Fruit fly (Drosophila melanogaster): ENCODE results near the gene Keap1.

The Keap1 gene

DNA sequence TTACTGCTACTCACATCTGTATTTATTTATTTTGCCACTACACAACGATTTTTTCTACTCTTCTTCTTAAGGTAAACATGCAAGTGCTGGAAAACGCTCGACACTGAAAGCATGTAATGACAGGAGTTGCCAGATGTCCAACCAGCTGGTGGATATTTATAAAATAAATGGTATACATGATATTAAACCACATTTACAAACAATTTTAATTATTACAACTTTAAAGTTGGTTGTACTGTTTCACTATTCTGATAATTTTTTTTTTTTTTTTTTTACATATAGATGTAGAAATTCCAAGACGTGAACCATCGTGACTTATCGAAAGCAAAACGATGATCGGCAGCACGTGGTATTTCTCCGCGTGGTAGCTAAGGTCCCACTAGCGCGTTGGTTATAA, at the start of gene Keap1, which contains the start of gene kuk:
Gene Keap1, minus strand, starts transcription at position 87 of the 397 bp plus-strand sequence.
Gene kuk, plus strand, starts transcription at position 386 of the 397 bp plus-strand sequence.
- TF ChIP-seq GATAd (GFP tag; optimal IDR thresholded peaks at IDR 0.05): no peak
- peak; percentile 82 for TF ChIP-seq h (GFP tag; optimal IDR thresholded peaks at IDR 0.05)
- peak; percentile 71 for TF ChIP-seq fru (GFP tag; optimal IDR thresholded peaks at IDR 0.05)
- TF ChIP-seq Myc (optimal IDR thresholded peaks at IDR 0.05): peak; percentile 55
- TF ChIP-seq foxo (GFP tag; optimal IDR thresholded peaks at IDR 0.05): peak in 1 of 2 experiments; percentile 73
- TF ChIP-seq ey (GFP tag; optimal IDR thresholded peaks at IDR 0.05): peak; percentile 61
- peak; percentile 82 for TF ChIP-seq rgr (GFP tag; optimal IDR thresholded peaks at IDR 0.05)
- peak; percentile 48 for TF ChIP-seq HLH106 (tag; optimal IDR thresholded peaks at IDR 0.05)
- no peak for TF ChIP-seq CG9705 (GFP tag; optimal IDR thresholded peaks at IDR 0.05)
- TF ChIP-seq br (GFP tag; optimal IDR thresholded peaks at IDR 0.05): peak; percentile 71
- no peak for TF ChIP-seq CG32264 (GFP tag; optimal IDR thresholded peaks at IDR 0.05)
- TF ChIP-seq dsf (GFP tag; optimal IDR thresholded peaks at IDR 0.05; ENCODE audit: borderline replicate concordance): peak; percentile 76
- no peak for TF ChIP-seq usp (GFP tag; optimal IDR thresholded peaks at IDR 0.05)
- TF ChIP-seq psq (GFP tag; optimal IDR thresholded peaks at IDR 0.05): peak; percentile 45
- no peak for TF ChIP-seq Rel (GFP tag; optimal IDR thresholded peaks at IDR 0.05)
- TF ChIP-seq Rel (tag; optimal IDR thresholded peaks at IDR 0.05): peak; percentile 38
- TF ChIP-seq lola (GFP tag; optimal IDR thresholded peaks at IDR 0.05): no peak
- TF ChIP-seq dmrt93B (GFP tag; optimal IDR thresholded peaks at IDR 0.05): peak; percentile 36
- no peak for TF ChIP-seq Mio (GFP tag; optimal IDR thresholded peaks at IDR 0.05)
- TF ChIP-seq Dfd (GFP tag; optimal IDR thresholded peaks at IDR 0.05): no peak
- peak; percentile 85 for TF ChIP-seq Jra (GFP tag; optimal IDR thresholded peaks at IDR 0.05)
- TF ChIP-seq Abd-B (GFP tag; optimal IDR thresholded peaks at IDR 0.05): no peak
- TF ChIP-seq Hr78 (GFP tag; optimal IDR thresholded peaks at IDR 0.05): no peak
- no peak for TF ChIP-seq CrebA (GFP tag; optimal IDR thresholded peaks at IDR 0.05; ENCODE audit: borderline replicate concordance)
- TF ChIP-seq OdsH (GFP tag; optimal IDR thresholded peaks at IDR 0.05): peak; percentile 52
- TF ChIP-seq Hnf4 (GFP tag; optimal IDR thresholded peaks at IDR 0.05): peak; percentile 92
- peak; percentile 94 for TF ChIP-seq Hr83 (GFP tag; optimal IDR thresholded peaks at IDR 0.05; ENCODE audit: poor library complexity, severe bottlenecking)
- peak; percentile 6 for TF ChIP-seq sage (GFP tag; optimal IDR thresholded peaks at IDR 0.05)
- peak; percentile 72 for TF ChIP-seq sv (GFP tag; optimal IDR thresholded peaks at IDR 0.05)
- TF ChIP-seq Vsx2 (GFP tag; optimal IDR thresholded peaks at IDR 0.05; ENCODE audit: partially characterized antibody): no peak
- no peak for TF ChIP-seq jim (GFP tag; optimal IDR thresholded peaks at IDR 0.05)
- TF ChIP-seq brk (GFP tag; optimal IDR thresholded peaks at IDR 0.05): peak; percentile 87
- TF ChIP-seq N (GFP tag; optimal IDR thresholded peaks at IDR 0.05): no peak
- no peak for TF ChIP-seq woc (GFP tag; optimal IDR thresholded peaks at IDR 0.05)
- peak; percentile 39 for TF ChIP-seq Sp1 (GFP tag; optimal IDR thresholded peaks at IDR 0.05)

- no peak for TF ChIP-seq fru (GFP tag; optimal IDR thresholded peaks at IDR 0.05)
- no peak for TF ChIP-seq Myc (optimal IDR thresholded peaks at IDR 0.05)
- no peak for TF ChIP-seq Mio (GFP tag; optimal IDR thresholded peaks at IDR 0.05)
- TF ChIP-seq Dif (GFP tag; optimal IDR thresholded peaks at IDR 0.05; ENCODE audit: partially characterized antibody): no peak
- no peak for TF ChIP-seq N (GFP tag; optimal IDR thresholded peaks at IDR 0.05)
- TF ChIP-seq dl (GFP tag; optimal IDR thresholded peaks at IDR 0.05; ENCODE audit: insufficient read depth in 1 of 2, partially characterized antibody in 2 of 2): no peak
These were observed 48.2 kb upstream of the Keap1 start, which contains the start of gene CG31265 for dm6 chr3R:17127912-17128311. TSS of gene CG31265 (plus strand) at chr3R:17128212.

- TF ChIP-seq lola (GFP tag; optimal IDR thresholded peaks at IDR 0.05) (no peak), fru (GFP tag; optimal IDR thresholded peaks at IDR 0.05) (no peak), woc (GFP tag; optimal IDR thresholded peaks at IDR 0.05) (no peak), N (GFP tag; optimal IDR thresholded peaks at IDR 0.05) (no peak), brk (GFP tag; optimal IDR thresholded peaks at IDR 0.05) (no peak), Jra (GFP tag; optimal IDR thresholded peaks at IDR 0.05) (no peak), OdsH (GFP tag; optimal IDR thresholded peaks at IDR 0.05) (no peak), Rel (GFP tag; optimal IDR thresholded peaks at IDR 0.05) (no peak), Rel (tag; optimal IDR thresholded peaks at IDR 0.05) (no peak), sv (GFP tag; optimal IDR thresholded peaks at IDR 0.05) (no peak), CrebA (GFP tag; optimal IDR thresholded peaks at IDR 0.05; ENCODE audit: borderline replicate concordance) (no peak), jim (GFP tag; optimal IDR thresholded peaks at IDR 0.05) (no peak), dmrt93B (GFP tag; optimal IDR thresholded peaks at IDR 0.05) (no peak), h (GFP tag; optimal IDR thresholded peaks at IDR 0.05) (no peak), sage (GFP tag; optimal IDR thresholded peaks at IDR 0.05) (no peak), HLH106 (tag; optimal IDR thresholded peaks at IDR 0.05) (no peak), psq (GFP tag; optimal IDR thresholded peaks at IDR 0.05) (no peak), Hr78 (GFP tag; optimal IDR thresholded peaks at IDR 0.05) (no peak), GATAd (GFP tag; optimal IDR thresholded peaks at IDR 0.05) (no peak), foxo (GFP tag; optimal IDR thresholded peaks at IDR 0.05) (no peak), tai (GFP tag; optimal IDR thresholded peaks at IDR 0.05) (no peak)
These were observed 47.1 kb upstream of the Keap1 start, which contains the start of the genes CG17477 and CG31269 for dm6 chr3R:17126838-17127237. TSS of gene CG17477 (minus strand) at chr3R:17126938. TSS of gene CG31269 (plus strand) at chr3R:17127126.
